Worm (Caenorhabditis elegans) whole organism, L4 larva: Measurements from ENCODE around the gene F33G12.7.

ENCODE experiments used
- ama-1 ChIP-seq: fragments of 150-350 bp; optimal IDR thresholded peaks from 2 replicates; lab custom pipeline; 2014; ENCODE audit warnings: inconsistent platforms, mixed read lengths
- dpl-1 ChIP-seq: fragments of 150-350 bp; optimal IDR thresholded peaks from 2 replicates; lab custom pipeline; 2014; ENCODE audit warnings: missing biosample characterization, missing genetic modification reagents, missing genetic modification characterization
- lin-13 ChIP-seq: fragments of 150-350 bp; optimal IDR thresholded peaks from 2 replicates; lab custom pipeline; 2014; ENCODE audit warnings: missing biosample characterization, missing genetic modification reagents, missing genetic modification characterization
- nhr-28 ChIP-seq: fragments of 150-350 bp; optimal IDR thresholded peaks from 2 replicates; lab custom pipeline; 2014; ENCODE audit warnings: missing biosample characterization, missing genetic modification characterization
- pqm-1 ChIP-seq: sonication (generic microtip); optimal IDR thresholded peaks from 2 replicates; lab custom pipeline; 2017; ENCODE audit warnings: missing biosample characterization, missing genetic modification characterization
- snpc-4 ChIP-seq: fragments of 150-350 bp; optimal IDR thresholded peaks from 2 replicates; lab custom pipeline; 2014; ENCODE audit warnings: missing biosample characterization, missing genetic modification characterization
- tra-1 ChIP-seq: fragments of 200-800 bp; sonication (Bioruptor generic); IDR thresholded peaks from 2 replicates; pipeline ENCODE4 v1.3.6; 2022; ENCODE audit warnings: missing genetic modification reagents, missing genetic modification characterization, missing compliant biosample characterization
- unc-62 ChIP-seq, 3 experiments: fragments of 150-350 bp in 1 of 3; sonication (generic microtip); optimal IDR thresholded peaks in 2 of 3; peaks in 1 of 3; 1 replicate in 1 of 3; 2 replicates in 2 of 3; lab custom pipeline; 2014 to 2017; ENCODE audit warnings: missing biosample characterization in 3 of 3, missing genetic modification characterization in 3 of 3, missing genetic modification reagents in 3 of 3, missing genotype in 1 of 3
- ztf-11 ChIP-seq: fragments of 150-350 bp; optimal IDR thresholded peaks from 2 replicates; lab custom pipeline; 2014; ENCODE audit warnings: missing biosample characterization, missing genetic modification characterization
- ztf-7 ChIP-seq: fragments of 150-350 bp; optimal IDR thresholded peaks from 2 replicates; lab custom pipeline; 2014; ENCODE audit warnings: missing biosample characterization, missing genetic modification characterization

- TF ChIP-seq ama-1 (no peak), ztf-11 (tag; lab: Kevin White, UChicago) (no peak), dpl-1 (GFP tag; lab: Kevin White, UChicago) (no peak), unc-62 (GFP tag; optimal IDR thresholded peaks at IDR 0.05 in 1 of 2; lab: Kevin White, UChicago) (peak in 1 of 2 experiments; percentile 77), unc-62 (tag; optimal IDR thresholded peaks at IDR 0.05; lab: Kevin White, UChicago) (no peak), pqm-1 (tag; lab: Kevin White, UChicago) (no peak), nhr-28 (tag; lab: Kevin White, UChicago) (peak; percentile 38), lin-13 (no peak), ztf-7 (no peak), snpc-4 (tag; lab: Kevin White, UChicago) (no peak), tra-1 (GFP tag; lab: Robert Waterston, UW) (no peak)
Measured at ce11 chrII:5085450-5085849, 45.0 kb upstream of the F33G12.7 start, which contains the start of gene txt-9.
